Fruit fly (Drosophila melanogaster): Measurements from ENCODE around the gene mei-217.

Gene mei-217

dm6 chrX:17159819-17160218, 17.0 kb upstream of the mei-217 start, which contains the start of gene baz (continued):
- TF ChIP-seq slbo (GFP tag; IDR thresholded peaks at IDR 0.05) (no peak), CG9727 (GFP tag; optimal IDR thresholded peaks at IDR 0.05) (no peak), C15 (GFP tag; IDR thresholded peaks at IDR 0.05) (no peak), Hand (GFP tag; optimal IDR thresholded peaks at IDR 0.05) (no peak), eyg (GFP tag; optimal IDR thresholded peaks at IDR 0.05) (no peak), stc (GFP tag; IDR thresholded peaks at IDR 0.05) (no peak), CG33557 (GFP tag; optimal IDR thresholded peaks at IDR 0.05) (no peak), CG16815 (GFP tag; optimal IDR thresholded peaks at IDR 0.05) (no peak), ara (GFP tag; IDR thresholded peaks at IDR 0.05) (no peak), sd (tag; optimal IDR thresholded peaks at IDR 0.05) (no peak), CG8089 (GFP tag; optimal IDR thresholded peaks at IDR 0.05) (no peak), CG17829 (tag; optimal IDR thresholded peaks at IDR 0.05) (peak; percentile 27), Dip2 (GFP tag; IDR thresholded peaks at IDR 0.05) (no peak), CG11456 (GFP tag; IDR thresholded peaks at IDR 0.05) (no peak), az2 (GFP tag; optimal IDR thresholded peaks at IDR 0.05) (no peak), tgo (GFP tag; IDR thresholded peaks at IDR 0.05) (no peak), CG32767 (GFP tag; IDR thresholded peaks at IDR 0.05) (no peak), seq (GFP tag; IDR thresholded peaks at IDR 0.05) (no peak), Hr39 (optimal IDR thresholded peaks at IDR 0.05) (no peak), CG1233 (GFP tag; optimal IDR thresholded peaks at IDR 0.05) (no peak), B-H2 (GFP tag; optimal IDR thresholded peaks at IDR 0.05) (peak; percentile 20), CG5953 (GFP tag; IDR thresholded peaks at IDR 0.05) (no peak), btn (GFP tag; optimal IDR thresholded peaks at IDR 0.05) (no peak), Bteb2 (GFP tag; optimal IDR thresholded peaks at IDR 0.05) (no peak), CG10274 (GFP tag; optimal IDR thresholded peaks at IDR 0.05) (no peak), esg (GFP tag; conservative IDR thresholded peaks at IDR 0.05) (no peak), CG4617 (GFP tag; optimal IDR thresholded peaks at IDR 0.05; ENCODE audit: borderline replicate concordance) (no peak), CG11247 (GFP tag; IDR thresholded peaks at IDR 0.05) (no peak), Hsf (GFP tag; optimal IDR thresholded peaks at IDR 0.05) (no peak), CG10209 (GFP tag; optimal IDR thresholded peaks at IDR 0.05) (no peak), so (GFP tag; IDR thresholded peaks at IDR 0.05) (no peak), HmgD (GFP tag; optimal IDR thresholded peaks at IDR 0.05) (peak; percentile 34), ERR (GFP tag; optimal IDR thresholded peaks at IDR 0.05) (no peak), tx (GFP tag; optimal IDR thresholded peaks at IDR 0.05) (no peak), sob (GFP tag; IDR thresholded peaks at IDR 0.05) (peak; percentile 53; the same call in 1 of the 2 replicates), CG17186 (GFP tag; optimal IDR thresholded peaks at IDR 0.05) (peak; percentile 38), Drgx (GFP tag; IDR thresholded peaks at IDR 0.05) (no peak), cg (GFP tag; optimal IDR thresholded peaks at IDR 0.05) (no peak), CG10979 (tag; optimal IDR thresholded peaks at IDR 0.05) (no peak), nmo (GFP tag; optimal IDR thresholded peaks at IDR 0.05) (peak; percentile 41), zfh2 (GFP tag; optimal IDR thresholded peaks at IDR 0.05) (no peak), Opbp (GFP tag; IDR thresholded peaks at IDR 0.05; ENCODE audit: partially characterized antibody) (peak; percentile 92), CG7271 (tag; optimal IDR thresholded peaks at IDR 0.05) (no peak), pfk (GFP tag; optimal IDR thresholded peaks at IDR 0.05) (no peak), lmd (GFP tag; IDR thresholded peaks at IDR 0.05) (no peak), fd102C (GFP tag; optimal IDR thresholded peaks at IDR 0.05) (no peak), CG10147 (GFP tag; optimal IDR thresholded peaks at IDR 0.05) (no peak), CoRest (tag; optimal IDR thresholded peaks at IDR 0.05) (peak; percentile 17), Oli (tag; optimal IDR thresholded peaks at IDR 0.05) (no peak), her (GFP tag; optimal IDR thresholded peaks at IDR 0.05) (peak; percentile 5), CG9932 (GFP tag; IDR thresholded peaks at IDR 0.05) (peak; percentile 35; the same call in 1 of the 2 replicates), Asciz (GFP tag; optimal IDR thresholded peaks at IDR 0.05) (no peak), CG18764 (GFP tag; optimal IDR thresholded peaks at IDR 0.05) (no peak)
